Worm (Caenorhabditis elegans) whole organism, early embryonic: Measurements from ENCODE around the gene nep-13.
"Not testable (repeated sequence)": the region's sequence is repeated elsewhere in the genome, so short reads cannot be mapped to it uniquely, and the experiment has no call there.

Experiments used
- F13C5.2 ChIP-seq: sonication (generic microtip); optimal IDR thresholded peaks from 2 replicates; lab custom pipeline; 2017; ENCODE audit warnings: mild to moderate bottlenecking, missing genetic modification characterization, inconsistent platforms, missing compliant biosample characterization
- aly-1 ChIP-seq: sonication (generic microtip); optimal IDR thresholded peaks from 2 replicates; lab custom pipeline; 2016; ENCODE audit warnings: missing genetic modification characterization, missing compliant biosample characterization
- flt-1 ChIP-seq: fragments of 200-800 bp; sonication (Bioruptor generic); IDR thresholded peaks from 2 replicates; pipeline ENCODE4 v1.3.6; 2022; ENCODE audit warnings: missing genetic modification characterization, missing compliant biosample characterization
- hnd-1 ChIP-seq: sonication (generic microtip); optimal IDR thresholded peaks from 2 replicates; lab custom pipeline; 2016; ENCODE audit warnings: missing genetic modification characterization, missing compliant biosample characterization
- scrt-1 ChIP-seq: fragments of 200-800 bp; sonication (Bioruptor generic); IDR thresholded peaks from 2 replicates; pipeline ENCODE4 v1.3.6; 2022; ENCODE audit warnings: missing genetic modification characterization, missing compliant biosample characterization

ce11 chrII:3290544-3290943 is 8.1 kb downstream of the nep-13 start, which contains the start of gene F39E9.14:
- TF ChIP-seq aly-1 (tag; lab: Kevin White, UChicago); hnd-1 (tag; lab: Kevin White, UChicago); F13C5.2 (tag; lab: Kevin White, UChicago); scrt-1 (GFP tag; lab: Robert Waterston, UW); flt-1 (GFP tag; lab: Robert Waterston, UW): not testable (repeated sequence)
